Fruit fly (Drosophila melanogaster): ENCODE results near the gene CG17781.

The CG17781 gene

dm6 chr3R:24336622-24337021 lies 38.8 kb downstream of the CG17781 start, which contains the start of gene CG6432:
Gene CG6432 (plus strand): TSS chr3R:24336922.
- TF ChIP-seq spab (GFP tag; optimal IDR thresholded peaks at IDR 0.05) = no peak
- TF ChIP-seq fkh (GFP tag; optimal IDR thresholded peaks at IDR 0.05) = no peak
- no peak for TF ChIP-seq CG10631 (GFP tag; optimal IDR thresholded peaks at IDR 0.05)
- TF ChIP-seq Sox14 (GFP tag; optimal IDR thresholded peaks at IDR 0.05) = no peak
- no peak for TF ChIP-seq Hr4 (GFP tag; optimal IDR thresholded peaks at IDR 0.05)
- TF ChIP-seq OdsH (GFP tag; optimal IDR thresholded peaks at IDR 0.05) = no peak
- TF ChIP-seq CG6276 (GFP tag; optimal IDR thresholded peaks at IDR 0.05) = no peak
- TF ChIP-seq CG11902 (GFP tag; optimal IDR thresholded peaks at IDR 0.05) = no peak
- TF ChIP-seq acj6 (GFP tag; optimal IDR thresholded peaks at IDR 0.05) = no peak
- TF ChIP-seq Gug (GFP tag; IDR thresholded peaks at IDR 0.05) = no peak
- no peak for TF ChIP-seq Met (GFP tag; optimal IDR thresholded peaks at IDR 0.05)
- no peak for TF ChIP-seq eg (GFP tag; IDR thresholded peaks at IDR 0.05)

DNA sequence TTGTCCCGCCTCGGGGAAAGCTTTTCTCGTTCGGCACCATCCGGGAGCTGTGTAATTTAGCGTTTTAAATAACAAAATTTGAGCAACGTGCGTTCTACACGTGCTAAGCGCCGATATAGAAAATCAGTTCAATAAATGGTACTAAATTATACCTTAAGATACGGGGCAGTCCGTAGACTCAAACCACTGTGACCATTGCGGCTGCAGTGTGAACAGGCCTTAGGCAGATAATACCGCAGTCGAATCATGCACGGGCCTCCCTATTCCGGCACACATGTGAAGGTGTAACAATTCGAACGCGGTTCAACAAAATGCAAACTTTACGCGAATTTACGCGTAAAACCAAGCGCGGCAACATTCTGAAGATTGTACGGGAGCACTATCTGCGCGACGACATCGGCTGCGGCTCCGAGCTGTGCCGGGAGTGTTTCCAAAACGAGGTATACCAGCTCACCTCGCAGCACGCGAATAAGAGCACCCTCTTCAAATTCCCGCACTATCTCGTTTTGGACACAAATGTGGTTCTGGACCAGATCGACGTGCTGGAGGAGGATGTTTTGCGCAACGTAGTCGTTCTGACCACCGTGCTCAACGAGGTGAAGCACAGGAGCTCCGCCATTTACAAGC lies 42.2 kb downstream of the CG17781 start, which contains the start of the genes Rrp5 and Dis3:
Gene Rrp5 (minus strand): TSS at position 135 of the 627 bp plus-strand sequence.
Gene Dis3 (plus strand): TSS at position 252 of the 627 bp plus-strand sequence.
- TF ChIP-seq CG1621 (tag; optimal IDR thresholded peaks at IDR 0.05) (peak; percentile 93), CG32006 (GFP tag; optimal IDR thresholded peaks at IDR 0.05) (no peak), eg (GFP tag; IDR thresholded peaks at IDR 0.05) (0 out of 3 replicates have a peak, but pooled peaks have one; percentile 12)

Data from whole organism, prepupa.